Worm (Caenorhabditis elegans) whole organism, L2 larva: ENCODE measurements around the gene F14F3.4.

ENCODE experiments used
- lin-11 ChIP-seq: fragments of 150-350 bp; sonication (generic microtip); optimal IDR thresholded peaks from 2 replicates; lab custom pipeline; 2014; ENCODE audit warnings: missing biosample characterization, missing genetic modification characterization, inconsistent platforms, mixed read lengths
- lsy-2 ChIP-seq, 2 experiments: fragments of 150-350 bp in 1 of 2; sonication (generic microtip) in 1 of 2; optimal IDR thresholded peaks; 2 replicates each; lab custom pipeline; 2014 to 2017; ENCODE audit warnings: missing biosample characterization in 2 of 2, missing genetic modification characterization in 2 of 2
- nhr-12 ChIP-seq: fragments of 150-350 bp; optimal IDR thresholded peaks from 2 replicates; lab custom pipeline; 2014; ENCODE audit warnings: missing biosample characterization, missing genetic modification characterization
- unc-55 ChIP-seq: fragments of 150-350 bp; sonication (generic microtip); optimal IDR thresholded peaks from 3 replicates; lab custom pipeline; 2014; ENCODE audit warnings: missing biosample characterization, missing genetic modification reagents, missing genetic modification characterization

- TF ChIP-seq lsy-2 (tag; optimal IDR thresholded peaks at IDR 0.05; lab: Kevin White, UChicago) (no peak), unc-55 (GFP tag; lab: Kevin White, UChicago) (no peak), lin-11 (tag; lab: Kevin White, UChicago) (no peak), nhr-12 (tag; lab: Kevin White, UChicago) (no peak)
Measured at ce11 chrX:10520185-10520584, 1.0 kb downstream of the F14F3.4 start.
